Worm (Caenorhabditis elegans): ENCODE data around the gene Y50E8A.22.

Gene Y50E8A.22

DNA sequence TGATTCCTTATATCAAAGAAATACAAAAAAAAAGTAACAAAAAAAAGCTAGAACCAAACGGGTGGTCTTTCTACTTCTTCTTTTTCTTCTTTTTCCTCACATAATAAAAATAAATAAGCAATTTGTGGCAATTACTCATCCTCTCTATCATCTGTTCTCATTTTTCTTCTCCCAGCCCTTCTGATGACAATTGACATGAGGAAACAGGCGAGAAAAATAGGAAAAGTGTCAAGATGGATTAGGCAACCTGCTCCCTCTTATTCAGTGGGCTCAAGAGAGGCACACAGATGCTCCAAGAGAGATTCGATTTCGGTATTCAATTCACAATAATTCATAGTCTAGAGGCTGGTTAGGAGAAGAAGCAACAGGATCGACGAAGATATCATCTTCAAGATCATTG, 41.9 kb upstream of the Y50E8A.22 start:
- TF ChIP-seq hlh-13 (GFP tag; optimal IDR thresholded peaks at IDR 0.05): no peak
- no peak for TF ChIP-seq pat-9 (tag; optimal IDR thresholded peaks at IDR 0.05)
- no peak for TF ChIP-seq ceh-22 (tag; optimal IDR thresholded peaks at IDR 0.05)
- TF ChIP-seq pha-2 (tag; optimal IDR thresholded peaks at IDR 0.05): no peak
- no peak for TF ChIP-seq elt-2 (tag; optimal IDR thresholded peaks at IDR 0.05)
- TF ChIP-seq hlh-6 (tag; optimal IDR thresholded peaks at IDR 0.05): no peak
- no peak for TF ChIP-seq ttx-3 (tag; optimal IDR thresholded peaks at IDR 0.05)
- no peak for TF ChIP-seq ceh-14 (tag; optimal IDR thresholded peaks at IDR 0.05)
- TF ChIP-seq unc-55 (GFP tag; optimal IDR thresholded peaks at IDR 0.05): peak; percentile 72
- no peak for TF ChIP-seq sox-4 (tag; optimal IDR thresholded peaks at IDR 0.05)
- TF ChIP-seq dve-1 (tag; optimal IDR thresholded peaks at IDR 0.05): no peak
- peak; percentile 89 for TF ChIP-seq ceh-34 (tag; optimal IDR thresholded peaks at IDR 0.05)
- no peak for TF ChIP-seq lin-11 (tag; optimal IDR thresholded peaks at IDR 0.05)
- no peak for TF ChIP-seq ets-4 (tag; optimal IDR thresholded peaks at IDR 0.05)
- no peak for TF ChIP-seq dmd-4 (tag; optimal IDR thresholded peaks at IDR 0.05; ENCODE audit: borderline replicate concordance)
- TF ChIP-seq hlh-30 (tag; optimal IDR thresholded peaks at IDR 0.05; ENCODE audit: insufficient read depth): no peak

ce11 chrV:14788462-14788861, 39.6 kb upstream of the Y50E8A.22 start:
- no peak for TF ChIP-seq C08G9.2 (tag; optimal IDR thresholded peaks at IDR 0.05)
- TF ChIP-seq sox-2 (GFP tag; IDR thresholded peaks at IDR 0.05): no peak
- no peak for TF ChIP-seq ceh-22 (tag; optimal IDR thresholded peaks at IDR 0.05)
- TF ChIP-seq nhr-11 (tag; optimal IDR thresholded peaks at IDR 0.05): no peak
- TF ChIP-seq ceh-34 (tag; optimal IDR thresholded peaks at IDR 0.05): no peak
- no peak for TF ChIP-seq unc-3 (GFP tag; conservative IDR thresholded peaks at IDR 0.05)
- no peak for TF ChIP-seq unc-3 (tag; optimal IDR thresholded peaks at IDR 0.05)
- TF ChIP-seq dve-1 (tag; optimal IDR thresholded peaks at IDR 0.05): no peak
- no peak for TF ChIP-seq fkh-6 (tag; optimal IDR thresholded peaks at IDR 0.05)
- no peak for TF ChIP-seq tbx-2 (tag; optimal IDR thresholded peaks at IDR 0.05)
- no peak for TF ChIP-seq ceh-18 (tag; optimal IDR thresholded peaks at IDR 0.05)
- TF ChIP-seq ceh-45 (GFP tag; IDR thresholded peaks at IDR 0.05): no peak
- TF ChIP-seq ceh-2 (tag; optimal IDR thresholded peaks at IDR 0.05): no peak

ce11 chrV:14784787-14785186, 35.9 kb upstream of the Y50E8A.22 start:
- TF ChIP-seq nfya-1 (tag; optimal IDR thresholded peaks at IDR 0.05) (peak; percentile 88), hlh-13 (GFP tag; optimal IDR thresholded peaks at IDR 0.05) (no peak), pros-1 (tag; optimal IDR thresholded peaks at IDR 0.05) (no peak)

ce11 chrV:14784160-14784774, 35.4 kb upstream of the Y50E8A.22 start, which contains the start of gene Y50E8A.12:
Gene Y50E8A.12 (minus strand): TSS chrV:14784210.
- TF ChIP-seq T23F11.4 (GFP tag; optimal IDR thresholded peaks at IDR 0.05): no peak
- no peak for TF ChIP-seq unc-86 (tag; optimal IDR thresholded peaks at IDR 0.05)
- TF ChIP-seq ceh-18 (tag; optimal IDR thresholded peaks at IDR 0.05): no peak
- TF ChIP-seq hlh-30 (tag; optimal IDR thresholded peaks at IDR 0.05; ENCODE audit: insufficient read depth): no peak
- TF ChIP-seq nhr-11 (tag; optimal IDR thresholded peaks at IDR 0.05): no peak
- TF ChIP-seq ceh-14 (tag; optimal IDR thresholded peaks at IDR 0.05): no peak
- TF ChIP-seq tbx-7 (tag; optimal IDR thresholded peaks at IDR 0.05): no peak
- TF ChIP-seq npax-4 (tag; optimal IDR thresholded peaks at IDR 0.05): no peak
- TF ChIP-seq ceh-24 (tag; optimal IDR thresholded peaks at IDR 0.05): no peak
- TF ChIP-seq ref-2 (tag; optimal IDR thresholded peaks at IDR 0.05): no peak
- TF ChIP-seq ceh-19 (GFP tag; optimal IDR thresholded peaks at IDR 0.05): no peak

All from whole organism, late embryonic.